Worm (Caenorhabditis elegans) whole organism, mixed stage, embryonic: Measurements from ENCODE around the gene M02B1.4.

Source experiments
- bed-3 ChIP-seq: fragments of 200-800 bp; sonication (Bioruptor generic); optimal IDR thresholded peaks from 3 replicates; lab custom pipeline; 2018; ENCODE audit warnings: mild to moderate bottlenecking, missing genetic modification characterization, moderate library complexity, missing compliant biosample characterization
- blmp-1 ChIP-seq: fragments of 150-350 bp; optimal IDR thresholded peaks from 2 replicates; lab custom pipeline; 2014; ENCODE audit warnings: missing biosample characterization, missing genetic modification characterization
- elt-1 ChIP-seq: sonication (generic microtip); optimal IDR thresholded peaks from 2 replicates; lab custom pipeline; 2017; ENCODE audit warnings: missing genetic modification characterization, mild to moderate bottlenecking, missing compliant biosample characterization, antibody characterized with exemption, moderate library complexity, borderline replicate concordance; ENCODE audit not compliant: insufficient read depth
- ham-2 ChIP-seq: fragments of 200-800 bp; sonication (Bioruptor generic); optimal IDR thresholded peaks from 2 replicates; lab custom pipeline; 2018; ENCODE audit warnings: mild to moderate bottlenecking, missing genetic modification characterization, missing compliant biosample characterization
- lsy-2 ChIP-seq: fragments of 150-350 bp; optimal IDR thresholded peaks from 2 replicates; lab custom pipeline; 2014; ENCODE audit warnings: missing biosample characterization, missing genetic modification characterization
- nhr-12 ChIP-seq: fragments of 150-350 bp; optimal IDR thresholded peaks from 2 replicates; lab custom pipeline; 2014; ENCODE audit warnings: missing biosample characterization, missing genetic modification characterization
- nhr-28 ChIP-seq: fragments of 150-350 bp; optimal IDR thresholded peaks from 2 replicates; lab custom pipeline; 2014; ENCODE audit warnings: missing biosample characterization, missing genetic modification characterization
- nhr-76 ChIP-seq: sonication (generic microtip); optimal IDR thresholded peaks from 2 replicates; lab custom pipeline; 2017; ENCODE audit warnings: missing biosample characterization, missing genetic modification characterization
- pha-4 ChIP-seq: fragments of 150-350 bp; optimal IDR thresholded peaks from 2 replicates; lab custom pipeline; 2018; ENCODE audit warnings: missing biosample characterization, missing genetic modification reagents, missing genetic modification characterization
- sem-2 ChIP-seq: fragments of 200-800 bp; sonication (Bioruptor generic); optimal IDR thresholded peaks from 2 replicates; lab custom pipeline; 2018; ENCODE audit warnings: mild to moderate bottlenecking, missing genetic modification characterization, missing compliant biosample characterization
- snpc-4 ChIP-seq: fragments of 150-350 bp; optimal IDR thresholded peaks from 2 replicates; lab custom pipeline; 2014; ENCODE audit warnings: missing biosample characterization, missing genetic modification characterization
- tbx-8 ChIP-seq: fragments of 200-800 bp; sonication (Bioruptor generic); optimal IDR thresholded peaks from 2 replicates; lab custom pipeline; 2018; ENCODE audit warnings: mild to moderate bottlenecking, missing genetic modification characterization, moderate library complexity, missing compliant biosample characterization
- unc-39 ChIP-seq: fragments of 150-350 bp; optimal IDR thresholded peaks from 2 replicates; lab custom pipeline; 2014; ENCODE audit warnings: missing biosample characterization, missing genetic modification characterization
- unc-62 ChIP-seq: fragments of 150-350 bp; optimal IDR thresholded peaks from 2 replicates; lab custom pipeline; 2014; ENCODE audit warnings: missing biosample characterization, missing genetic modification reagents, missing genetic modification characterization

ce11 chrIV:12859797-12860196 is 34.7 kb upstream of the M02B1.4 start, which contains the start of gene gcy-18:
- TF ChIP-seq ham-2 (GFP tag; lab: Kevin White, UChicago) (no peak), blmp-1 (tag; lab: Kevin White, UChicago) (no peak), nhr-28 (no peak), lsy-2 (tag; lab: Kevin White, UChicago) (no peak), pha-4 (no peak), unc-39 (tag; lab: Kevin White, UChicago) (no peak), nhr-76 (tag; lab: Kevin White, UChicago) (no peak), unc-62 (GFP tag; lab: Kevin White, UChicago) (no peak), elt-1 (tag; lab: Kevin White, UChicago) (no peak), snpc-4 (tag; lab: Kevin White, UChicago) (no peak), nhr-12 (tag; lab: Kevin White, UChicago) (no peak), sem-2 (GFP tag; lab: Kevin White, UChicago) (no peak), bed-3 (GFP tag; lab: Kevin White, UChicago) (no peak), tbx-8 (GFP tag; lab: Kevin White, UChicago) (no peak)
